Fruit fly (Drosophila melanogaster): ENCODE measurements around the gene RpL34a.
A peak's percentile ranks its signal among the peaks of the same experiment; 100 is the strongest.

RpL34a gene

DNA sequence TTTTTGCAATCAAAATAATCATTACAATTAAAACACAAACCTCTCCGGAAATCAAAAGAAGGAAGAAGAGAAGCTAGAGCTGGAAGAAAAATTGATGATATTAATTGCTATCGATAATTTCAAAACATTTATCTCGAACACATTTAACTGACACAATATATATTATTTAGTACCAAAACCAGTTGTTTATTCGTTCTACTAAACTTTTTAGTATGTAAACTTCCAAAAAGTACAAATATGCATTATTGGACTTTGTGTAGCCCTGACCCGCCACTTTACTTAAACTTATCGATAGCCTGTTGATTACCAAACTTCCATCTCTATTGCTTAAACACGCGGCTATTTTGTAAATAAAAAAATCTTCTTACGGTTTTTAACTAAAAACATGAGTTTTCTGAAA lies at the start of gene RpL34a, which contains the start of gene Trmt61 (continued):
- TF ChIP-seq shn (GFP tag; optimal IDR thresholded peaks at IDR 0.05) (peak; percentile 73), lab (GFP tag; optimal IDR thresholded peaks at IDR 0.05) (peak; percentile 95), ranshi (GFP tag; IDR thresholded peaks at IDR 0.05) (peak; percentile 60; the same call in 1 of the 2 replicates), CG2678 (tag; optimal IDR thresholded peaks at IDR 0.05) (peak; percentile 85), unpg (GFP tag; optimal IDR thresholded peaks at IDR 0.05) (peak; percentile 85), HLH54F (GFP tag; optimal IDR thresholded peaks at IDR 0.05) (peak; percentile 66), sna (GFP tag; IDR thresholded peaks at IDR 0.05; ENCODE audit: partially characterized antibody) (peak; percentile 92), CG18262 (tag; optimal IDR thresholded peaks at IDR 0.05) (peak; percentile 87), Scr (GFP tag; IDR thresholded peaks at IDR 0.05; ENCODE audit: partially characterized antibody) (peak; percentile 92), CG5953 (GFP tag; IDR thresholded peaks at IDR 0.05) (peak; percentile 57; the same call in 1 of the 2 replicates), CG17359 (tag; optimal IDR thresholded peaks at IDR 0.05) (peak; percentile 84), hth (optimal IDR thresholded peaks at IDR 0.05) (no peak), BtbVII (GFP tag; optimal IDR thresholded peaks at IDR 0.05) (peak; percentile 89), cwo (GFP tag; optimal IDR thresholded peaks at IDR 0.05) (peak; percentile 63), gem (tag; optimal IDR thresholded peaks at IDR 0.05) (peak; percentile 83), Doc3 (GFP tag; IDR thresholded peaks at IDR 0.05; ENCODE audit: partially characterized antibody) (peak; percentile 84; the same call in 2 of the 3 replicates), Stat92E (GFP tag; optimal IDR thresholded peaks at IDR 0.05) (peak in 1 of 3 experiments; percentile 82), lmd (GFP tag; IDR thresholded peaks at IDR 0.05) (peak; percentile 64), Abd-B (GFP tag; optimal IDR thresholded peaks at IDR 0.05) (peak; percentile 57), phol (tag; optimal IDR thresholded peaks at IDR 0.05) (peak; percentile 90), Chrac-16 (GFP tag; optimal IDR thresholded peaks at IDR 0.05) (peak; percentile 44), ttk (GFP tag; IDR thresholded peaks at IDR 0.05) (peak; percentile 59; the same call in 1 of the 2 replicates), nerfin-1 (tag; optimal IDR thresholded peaks at IDR 0.05) (peak; percentile 90), Dref (GFP tag; IDR thresholded peaks at IDR 0.05) (peak; percentile 81), CG7271 (tag; optimal IDR thresholded peaks at IDR 0.05) (peak; percentile 96), CG1647 (GFP tag; optimal IDR thresholded peaks at IDR 0.05) (peak; percentile 63), CG9215 (GFP tag; IDR thresholded peaks at IDR 0.05) (peak; percentile 58), bcd (GFP tag; optimal IDR thresholded peaks at IDR 0.05) (peak; percentile 91), zen (tag; optimal IDR thresholded peaks at IDR 0.05) (peak; percentile 85), dmrt99B (tag; optimal IDR thresholded peaks at IDR 0.05) (peak; percentile 82), da (GFP tag; optimal IDR thresholded peaks at IDR 0.05) (peak; percentile 5), Ssrp (tag; optimal IDR thresholded peaks at IDR 0.05) (peak; percentile 72), ap (GFP tag; IDR thresholded peaks at IDR 0.05) (peak; percentile 55), CG15696 (tag; optimal IDR thresholded peaks at IDR 0.05) (peak; percentile 68), hbn (GFP tag; IDR thresholded peaks at IDR 0.05; ENCODE audit: partially characterized antibody) (peak; percentile 88), grn (GFP tag; optimal IDR thresholded peaks at IDR 0.05) (peak; percentile 54), HLHmδ (GFP tag; optimal IDR thresholded peaks at IDR 0.05) (no peak), CG10959 (GFP tag; IDR thresholded peaks at IDR 0.05) (peak; percentile 52; the same call in 1 of the 2 replicates), CG4617 (GFP tag; optimal IDR thresholded peaks at IDR 0.05; ENCODE audit: borderline replicate concordance) (peak; percentile 68), HHEX (GFP tag; optimal IDR thresholded peaks at IDR 0.05) (peak; percentile 92), CG30403 (GFP tag; optimal IDR thresholded peaks at IDR 0.05) (peak; percentile 84), CG2202 (tag; optimal IDR thresholded peaks at IDR 0.05) (peak; percentile 86), gcm2 (GFP tag; optimal IDR thresholded peaks at IDR 0.05) (no peak), CG12219 (GFP tag; optimal IDR thresholded peaks at IDR 0.05) (peak; percentile 76), CG12155 (GFP tag; optimal IDR thresholded peaks at IDR 0.05) (peak; percentile 75), CG10654 (GFP tag; optimal IDR thresholded peaks at IDR 0.05) (peak; percentile 72), nmo (GFP tag; optimal IDR thresholded peaks at IDR 0.05) (peak; percentile 92), lbe (GFP tag; optimal IDR thresholded peaks at IDR 0.05) (peak; percentile 73), wor (GFP tag; IDR thresholded peaks at IDR 0.05) (peak; percentile 68)
